Fruit fly (Drosophila melanogaster): ENCODE results near the gene CG7384.

The CG7384 gene

DNA sequence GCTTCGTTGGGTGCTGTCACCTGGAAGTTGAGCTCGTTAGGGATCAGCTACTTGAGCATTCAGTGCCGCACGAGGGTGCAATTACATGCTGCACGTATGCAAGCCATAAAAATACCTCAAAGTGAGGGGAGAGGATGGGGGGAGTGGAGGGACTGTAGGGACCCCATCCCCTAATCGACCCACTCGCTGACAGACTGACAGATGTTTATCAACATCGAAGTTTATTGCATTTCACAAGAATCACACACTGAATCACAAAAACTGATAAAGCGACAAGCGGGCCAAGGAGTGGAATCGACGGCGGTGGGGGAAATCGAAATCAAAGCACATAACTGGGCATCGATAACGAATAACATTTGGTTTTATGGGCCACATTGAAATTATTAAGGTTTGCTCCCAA, 44.4 kb upstream of the CG7384 start:
- peak; percentile 47 for TF ChIP-seq sug (tag; optimal IDR thresholded peaks at IDR 0.05)
- TF ChIP-seq abd-A (tag; optimal IDR thresholded peaks at IDR 0.05), result no peak
- no peak for TF ChIP-seq Spps (tag; optimal IDR thresholded peaks at IDR 0.05)
- no peak for TF ChIP-seq CG9932 (GFP tag; IDR thresholded peaks at IDR 0.05)
- TF ChIP-seq lab (GFP tag; optimal IDR thresholded peaks at IDR 0.05), result peak; percentile 42
- TF ChIP-seq CG14965 (GFP tag; optimal IDR thresholded peaks at IDR 0.05; ENCODE audit: borderline replicate concordance), result no peak
- no peak for TF ChIP-seq zen2 (GFP tag; IDR thresholded peaks at IDR 0.05; ENCODE audit: partially characterized antibody)
- no peak for TF ChIP-seq CG4730 (GFP tag; IDR thresholded peaks at IDR 0.05)
- 0 out of 2 replicates have a peak, but pooled peaks have one; percentile 8 for TF ChIP-seq CG10366 (GFP tag; IDR thresholded peaks at IDR 0.05)
- no peak for TF ChIP-seq nmo (GFP tag; optimal IDR thresholded peaks at IDR 0.05)
- TF ChIP-seq CG34422 (GFP tag; IDR thresholded peaks at IDR 0.05), result no peak
- TF ChIP-seq CG17612 (GFP tag; IDR thresholded peaks at IDR 0.05), result no peak
- no peak for TF ChIP-seq Ada2b (GFP tag; IDR thresholded peaks at IDR 0.05)
- no peak for TF ChIP-seq cg (GFP tag; optimal IDR thresholded peaks at IDR 0.05)
- no peak for TF ChIP-seq CG12236 (GFP tag; optimal IDR thresholded peaks at IDR 0.05)
- no peak for TF ChIP-seq phol (tag; optimal IDR thresholded peaks at IDR 0.05)
- TF ChIP-seq Sox102F (GFP tag; optimal IDR thresholded peaks at IDR 0.05), result no peak
- no peak for TF ChIP-seq Aef1 (GFP tag; IDR thresholded peaks at IDR 0.05)
- TF ChIP-seq Fer2 (tag; optimal IDR thresholded peaks at IDR 0.05), result no peak
- no peak for TF ChIP-seq usp (GFP tag; optimal IDR thresholded peaks at IDR 0.05)
- TF ChIP-seq ham (GFP tag; IDR thresholded peaks at IDR 0.05), result no peak
- no peak for TF ChIP-seq HmgZ (tag; optimal IDR thresholded peaks at IDR 0.05)
- no peak for TF ChIP-seq her (GFP tag; optimal IDR thresholded peaks at IDR 0.05)
- peak; percentile 98 for TF ChIP-seq grn (GFP tag; optimal IDR thresholded peaks at IDR 0.05)
- no peak for TF ChIP-seq CG18262 (tag; optimal IDR thresholded peaks at IDR 0.05)
- TF ChIP-seq pum (GFP tag; optimal IDR thresholded peaks at IDR 0.05), result no peak
- no peak for TF ChIP-seq tx (GFP tag; optimal IDR thresholded peaks at IDR 0.05)
- TF ChIP-seq GATAe (GFP tag; conservative IDR thresholded peaks at IDR 0.05), result 0 out of 2 replicates have a peak, but pooled peaks have one; percentile 11
- TF ChIP-seq ci (GFP tag; IDR thresholded peaks at IDR 0.05), result 0 out of 3 replicates have a peak, but pooled peaks have one; percentile 36
- no peak for TF ChIP-seq inv (GFP tag; IDR thresholded peaks at IDR 0.05; ENCODE audit: partially characterized antibody)
- peak; percentile 8; the same call in 1 of the 2 replicates for TF ChIP-seq Lim3 (GFP tag; IDR thresholded peaks at IDR 0.05)
- TF ChIP-seq Hey (tag; optimal IDR thresholded peaks at IDR 0.05), result peak; percentile 32
- TF ChIP-seq mirr (GFP tag; optimal IDR thresholded peaks at IDR 0.05), result peak; percentile 7
- no peak for TF ChIP-seq CG2889 (GFP tag; IDR thresholded peaks at IDR 0.05)
- no peak for TF ChIP-seq fd64A (GFP tag; optimal IDR thresholded peaks at IDR 0.05)
- no peak for TF ChIP-seq BtbVII (GFP tag; optimal IDR thresholded peaks at IDR 0.05)
- TF ChIP-seq B-H1 (GFP tag; IDR thresholded peaks at IDR 0.05), result no peak
- TF ChIP-seq CG9609 (GFP tag; optimal IDR thresholded peaks at IDR 0.05), result no peak
- TF ChIP-seq MBD-R2 (GFP tag; IDR thresholded peaks at IDR 0.05), result no peak
- TF ChIP-seq Sry-δ (GFP tag; optimal IDR thresholded peaks at IDR 0.05), result no peak
- TF ChIP-seq tup (GFP tag; optimal IDR thresholded peaks at IDR 0.05), result no peak
- no peak for TF ChIP-seq HLH54F (GFP tag; optimal IDR thresholded peaks at IDR 0.05)
- peak; percentile 26 for TF ChIP-seq cad (GFP tag; optimal IDR thresholded peaks at IDR 0.05)
- TF ChIP-seq Nf-YA (GFP tag; IDR thresholded peaks at IDR 0.05), result no peak
- TF ChIP-seq Abd-B (GFP tag; optimal IDR thresholded peaks at IDR 0.05), result peak; percentile 41
- peak in 1 of 3 experiments; percentile 86 for TF ChIP-seq Stat92E (GFP tag; optimal IDR thresholded peaks at IDR 0.05)
- TF ChIP-seq Vsx1 (GFP tag; optimal IDR thresholded peaks at IDR 0.05), result peak; percentile 40
- no peak for TF ChIP-seq ap (GFP tag; IDR thresholded peaks at IDR 0.05)
- no peak for TF ChIP-seq CG4424 (GFP tag; optimal IDR thresholded peaks at IDR 0.05)
- peak; percentile 96 for TF ChIP-seq CG2199 (GFP tag; IDR thresholded peaks at IDR 0.05)
- TF ChIP-seq sr (GFP tag; IDR thresholded peaks at IDR 0.05), result no peak
- no peak for TF ChIP-seq Ssrp (tag; optimal IDR thresholded peaks at IDR 0.05)
